Worm (Caenorhabditis elegans): ENCODE measurements around the gene mnk-1.
A peak's percentile ranks its signal among the peaks of the same experiment; 100 is the strongest.

mnk-1 gene

ce11 chrII:10556550-10557205, 1.8 kb upstream of the mnk-1 start:
- TF ChIP-seq nhr-129 (tag; optimal IDR thresholded peaks at IDR 0.05) (peak; percentile 23), ceh-16 (tag; optimal IDR thresholded peaks at IDR 0.05) (no peak), mdl-1 (tag; optimal IDR thresholded peaks at IDR 0.05) (no peak), skn-1 (tag; optimal IDR thresholded peaks at IDR 0.05) (no peak), sma-9 (GFP tag; optimal IDR thresholded peaks at IDR 0.05) (peak; percentile 45), sma-9 (tag; optimal IDR thresholded peaks at IDR 0.05) (no peak), ceh-82 (tag; optimal IDR thresholded peaks at IDR 0.05) (no peak), blmp-1 (tag; optimal IDR thresholded peaks at IDR 0.05; ENCODE audit: insufficient read depth) (no peak), unc-62 (GFP tag; optimal IDR thresholded peaks at IDR 0.05) (no peak), fos-1 (tag; optimal IDR thresholded peaks at IDR 0.05) (peak; percentile 39), C34F6.9 (tag; optimal IDR thresholded peaks at IDR 0.05) (no peak), ztf-11 (tag; optimal IDR thresholded peaks at IDR 0.05) (no peak), peb-1 (tag; optimal IDR thresholded peaks at IDR 0.05) (no peak), alr-1 (tag; optimal IDR thresholded peaks at IDR 0.05) (no peak), unc-39 (tag; optimal IDR thresholded peaks at IDR 0.05) (no peak)

- peak; percentile 44 for TF ChIP-seq snpc-4 (tag; optimal IDR thresholded peaks at IDR 0.05)
- TF ChIP-seq skn-1 (tag; optimal IDR thresholded peaks at IDR 0.05) = no peak
- no peak for TF ChIP-seq zag-1 (tag; optimal IDR thresholded peaks at IDR 0.05)
- TF ChIP-seq ztf-1 (GFP tag; conservative IDR thresholded peaks at IDR 0.05) = no peak
- TF ChIP-seq blmp-1 (tag; optimal IDR thresholded peaks at IDR 0.05; ENCODE audit: insufficient read depth) = no peak
- TF ChIP-seq dmd-4 (tag; optimal IDR thresholded peaks at IDR 0.05) = no peak
- peak; percentile 15 for TF ChIP-seq lin-13 (GFP tag; optimal IDR thresholded peaks at IDR 0.05)
- TF ChIP-seq unc-62 (GFP tag; optimal IDR thresholded peaks at IDR 0.05) = no peak
- TF ChIP-seq peb-1 (tag; optimal IDR thresholded peaks at IDR 0.05) = no peak
- peak; percentile 73 for TF ChIP-seq ztf-4 (tag; optimal IDR thresholded peaks at IDR 0.05)
- TF ChIP-seq nhr-237 (tag; optimal IDR thresholded peaks at IDR 0.05) = no peak
- TF ChIP-seq ztf-11 (tag; optimal IDR thresholded peaks at IDR 0.05) = no peak
- no peak for TF ChIP-seq lin-39 (tag; optimal IDR thresholded peaks at IDR 0.05)
- no peak for TF ChIP-seq aly-2 (tag; optimal IDR thresholded peaks at IDR 0.05)
- TF ChIP-seq lin-11 (tag; optimal IDR thresholded peaks at IDR 0.05) = no peak
- no peak for TF ChIP-seq nhr-11 (tag; optimal IDR thresholded peaks at IDR 0.05)
- peak; percentile 81 for TF ChIP-seq sma-3 (GFP tag; optimal IDR thresholded peaks at IDR 0.05)
- peak; percentile 72 for TF ChIP-seq sem-4 (tag; optimal IDR thresholded peaks at IDR 0.05)
- no peak for TF ChIP-seq nhr-10 (tag; optimal IDR thresholded peaks at IDR 0.05)
- no peak for TF ChIP-seq ZK546.5 (tag; optimal IDR thresholded peaks at IDR 0.05)
- no peak for TF ChIP-seq elt-1 (tag; optimal IDR thresholded peaks at IDR 0.05)
- peak; percentile 30 for TF ChIP-seq gmeb-1 (tag; optimal IDR thresholded peaks at IDR 0.05)
- TF ChIP-seq nhr-12 (tag; optimal IDR thresholded peaks at IDR 0.05) = no peak
- TF ChIP-seq unc-39 (tag; optimal IDR thresholded peaks at IDR 0.05) = no peak
- TF ChIP-seq egl-27 (tag; optimal IDR thresholded peaks at IDR 0.05) = peak; percentile 35
- peak; percentile 63 for TF ChIP-seq C34F6.9 (tag; optimal IDR thresholded peaks at IDR 0.05)
- TF ChIP-seq elt-3 (tag; optimal IDR thresholded peaks at IDR 0.05) = no peak
- TF ChIP-seq crh-2 (tag; optimal IDR thresholded peaks at IDR 0.05) = peak; percentile 55
- no peak for TF ChIP-seq nhr-77 (tag; optimal IDR thresholded peaks at IDR 0.05)
- TF ChIP-seq Y55F3AM.14 (GFP tag; optimal IDR thresholded peaks at IDR 0.05) = no peak
- no peak for TF ChIP-seq alr-1 (tag; optimal IDR thresholded peaks at IDR 0.05)
- peak; percentile 78 for TF ChIP-seq F13H6.1 (tag; optimal IDR thresholded peaks at IDR 0.05)
- peak; percentile 40 for TF ChIP-seq sma-9 (GFP tag; optimal IDR thresholded peaks at IDR 0.05)
- TF ChIP-seq sma-9 (tag; optimal IDR thresholded peaks at IDR 0.05) = no peak
- TF ChIP-seq R02D3.7 (tag; optimal IDR thresholded peaks at IDR 0.05) = no peak
- TF ChIP-seq nhr-6 (tag; optimal IDR thresholded peaks at IDR 0.05) = no peak
- TF ChIP-seq nhr-25 (tag; optimal IDR thresholded peaks at IDR 0.05) = peak; percentile 80
- TF ChIP-seq lsy-2 (tag; optimal IDR thresholded peaks at IDR 0.05) = peak in 1 of 2 experiments; percentile 54
- peak; percentile 80 for TF ChIP-seq fos-1 (tag; optimal IDR thresholded peaks at IDR 0.05)
- TF ChIP-seq nhr-23 (tag; optimal IDR thresholded peaks at IDR 0.05) = no peak
- TF ChIP-seq mdl-1 (tag; optimal IDR thresholded peaks at IDR 0.05) = peak; percentile 51 to 54
- no peak for TF ChIP-seq ceh-16 (tag; optimal IDR thresholded peaks at IDR 0.05)
- no peak for TF ChIP-seq ceh-82 (tag; optimal IDR thresholded peaks at IDR 0.05)
- TF ChIP-seq nhr-129 (tag; optimal IDR thresholded peaks at IDR 0.05) = peak; percentile 95
- no peak for TF ChIP-seq ama-1 (optimal IDR thresholded peaks at IDR 0.05)
- no peak for TF ChIP-seq mab-5 (tag; optimal IDR thresholded peaks at IDR 0.05)
- TF ChIP-seq unc-55 (GFP tag; optimal IDR thresholded peaks at IDR 0.05) = peak; percentile 33
- no peak for TF ChIP-seq mbf-1 (tag; optimal IDR thresholded peaks at IDR 0.05)
- TF ChIP-seq nhr-21 (tag; optimal IDR thresholded peaks at IDR 0.05) = peak; percentile 73
Observed at ce11 chrII:10555484-10556075, 736 bp upstream of the mnk-1 start.

All from whole organism, L2 larva.